Worm (Caenorhabditis elegans) whole organism, L2 larva: Measurements from ENCODE around the gene C03E10.1.

Source experiments
- C34F6.9 ChIP-seq: fragments of 150-350 bp; optimal IDR thresholded peaks from 2 replicates; lab custom pipeline; 2014; ENCODE audit warnings: missing biosample characterization, missing genetic modification characterization
- F13H6.1 ChIP-seq: sonication (generic microtip); optimal IDR thresholded peaks from 2 replicates; lab custom pipeline; 2016; ENCODE audit warnings: missing genetic modification characterization, missing compliant biosample characterization
- R02D3.7 ChIP-seq: fragments of 150-350 bp; optimal IDR thresholded peaks from 2 replicates; lab custom pipeline; 2014; ENCODE audit warnings: missing biosample characterization, missing genetic modification characterization
- aly-2 ChIP-seq: fragments of 150-350 bp; optimal IDR thresholded peaks from 2 replicates; lab custom pipeline; 2014; ENCODE audit warnings: missing biosample characterization, missing genetic modification characterization
- blmp-1 ChIP-seq: sonication (generic microtip); optimal IDR thresholded peaks from 2 replicates; lab custom pipeline; 2017; ENCODE audit warnings: missing genetic modification characterization, mild to moderate bottlenecking, missing compliant biosample characterization, antibody characterized with exemption, moderate library complexity; ENCODE audit not compliant: insufficient read depth
- ceh-82 ChIP-seq: fragments of 150-350 bp; optimal IDR thresholded peaks from 2 replicates; lab custom pipeline; 2014; ENCODE audit warnings: missing biosample characterization, missing genetic modification characterization
- crh-2 ChIP-seq: sonication (generic microtip); optimal IDR thresholded peaks from 2 replicates; lab custom pipeline; 2017; ENCODE audit warnings: missing biosample characterization, missing genetic modification characterization
- dmd-4 ChIP-seq: sonication (generic microtip); optimal IDR thresholded peaks from 2 replicates; lab custom pipeline; 2017; ENCODE audit warnings: missing biosample characterization, missing genetic modification characterization
- elt-1 ChIP-seq: fragments of 150-350 bp; optimal IDR thresholded peaks from 2 replicates; lab custom pipeline; 2014; ENCODE audit warnings: missing biosample characterization, missing genetic modification characterization
- fos-1 ChIP-seq: fragments of 150-350 bp; optimal IDR thresholded peaks from 2 replicates; lab custom pipeline; 2014; ENCODE audit warnings: missing biosample characterization, missing genetic modification characterization
- gmeb-1 ChIP-seq: fragments of 150-350 bp; optimal IDR thresholded peaks from 2 replicates; lab custom pipeline; 2014; ENCODE audit warnings: missing biosample characterization, missing genetic modification characterization
- lin-11 ChIP-seq: fragments of 150-350 bp; sonication (generic microtip); optimal IDR thresholded peaks from 2 replicates; lab custom pipeline; 2014; ENCODE audit warnings: missing biosample characterization, missing genetic modification characterization, inconsistent platforms, mixed read lengths
- lin-13 ChIP-seq: fragments of 150-350 bp; optimal IDR thresholded peaks from 2 replicates; lab custom pipeline; 2014; ENCODE audit warnings: missing biosample characterization, missing genetic modification reagents, missing genetic modification characterization
- lin-39 ChIP-seq: fragments of 150-350 bp; optimal IDR thresholded peaks from 2 replicates; lab custom pipeline; 2014; ENCODE audit warnings: missing biosample characterization, missing genetic modification reagents, missing genetic modification characterization
- lsy-2 ChIP-seq, 2 experiments: fragments of 150-350 bp in 1 of 2; sonication (generic microtip) in 1 of 2; optimal IDR thresholded peaks; 2 replicates each; lab custom pipeline; 2014 to 2017; ENCODE audit warnings: missing biosample characterization in 2 of 2, missing genetic modification characterization in 2 of 2
- mab-5 ChIP-seq: fragments of 150-350 bp; optimal IDR thresholded peaks from 2 replicates; lab custom pipeline; 2014; ENCODE audit warnings: missing biosample characterization, missing genetic modification characterization
- mbf-1 ChIP-seq: sonication (generic microtip); optimal IDR thresholded peaks from 2 replicates; lab custom pipeline; 2017; ENCODE audit warnings: missing biosample characterization, missing genetic modification characterization
- mdl-1 ChIP-seq, 2 experiments: fragments of 150-350 bp in 1 of 2; sonication (generic microtip) in 1 of 2; optimal IDR thresholded peaks; 2 replicates each; lab custom pipeline; 2017; ENCODE audit warnings: missing biosample characterization in 2 of 2, missing genetic modification characterization in 2 of 2
- nhr-10 ChIP-seq: sonication (generic microtip); optimal IDR thresholded peaks from 2 replicates; lab custom pipeline; 2017; ENCODE audit warnings: missing biosample characterization, missing genetic modification characterization
- nhr-11 ChIP-seq: fragments of 150-350 bp; optimal IDR thresholded peaks from 2 replicates; lab custom pipeline; 2014; ENCODE audit warnings: missing biosample characterization, missing genetic modification characterization
- nhr-12 ChIP-seq: fragments of 150-350 bp; optimal IDR thresholded peaks from 2 replicates; lab custom pipeline; 2014; ENCODE audit warnings: missing biosample characterization, missing genetic modification characterization
- nhr-129 ChIP-seq: fragments of 150-350 bp; optimal IDR thresholded peaks from 2 replicates; lab custom pipeline; 2014; ENCODE audit warnings: missing biosample characterization, missing genetic modification characterization
- nhr-21 ChIP-seq: fragments of 150-350 bp; optimal IDR thresholded peaks from 2 replicates; lab custom pipeline; 2014; ENCODE audit warnings: missing biosample characterization, missing genetic modification characterization
- nhr-23 ChIP-seq: fragments of 150-350 bp; optimal IDR thresholded peaks from 2 replicates; lab custom pipeline; 2014; ENCODE audit warnings: missing biosample characterization, missing genetic modification reagents, missing genetic modification characterization
- nhr-237 ChIP-seq: fragments of 150-350 bp; optimal IDR thresholded peaks from 2 replicates; lab custom pipeline; 2014; ENCODE audit warnings: missing biosample characterization, missing genetic modification characterization
- nhr-25 ChIP-seq: fragments of 150-350 bp; sonication (generic microtip); optimal IDR thresholded peaks from 3 replicates; lab custom pipeline; 2014; ENCODE audit warnings: missing biosample characterization, missing genetic modification characterization
- nhr-77 ChIP-seq: fragments of 150-350 bp; optimal IDR thresholded peaks from 2 replicates; lab custom pipeline; 2014; ENCODE audit warnings: missing biosample characterization, missing genetic modification characterization
- peb-1 ChIP-seq: fragments of 150-350 bp; optimal IDR thresholded peaks from 2 replicates; lab custom pipeline; 2014; ENCODE audit warnings: missing biosample characterization, missing genetic modification characterization
- sem-4 ChIP-seq: fragments of 150-350 bp; optimal IDR thresholded peaks from 2 replicates; lab custom pipeline; 2014; ENCODE audit warnings: missing biosample characterization, missing genetic modification reagents, missing genetic modification characterization
- sma-9 ChIP-seq, 2 experiments: fragments of 150-350 bp in 1 of 2; sonication (generic microtip) in 1 of 2; optimal IDR thresholded peaks; 2 replicates each; lab custom pipeline; 2014 to 2016; ENCODE audit warnings: missing genetic modification characterization in 2 of 2, mild to moderate bottlenecking in 1 of 2, missing biosample characterization in 1 of 2, missing compliant biosample characterization in 1 of 2, missing genetic modification reagents in 1 of 2, moderate library complexity in 1 of 2
- snpc-4 ChIP-seq: fragments of 150-350 bp; optimal IDR thresholded peaks from 2 replicates; lab custom pipeline; 2014; ENCODE audit warnings: missing biosample characterization, missing genetic modification characterization
- unc-39 ChIP-seq: fragments of 150-350 bp; optimal IDR thresholded peaks from 2 replicates; lab custom pipeline; 2014; ENCODE audit warnings: missing biosample characterization, missing genetic modification characterization
- unc-55 ChIP-seq: fragments of 150-350 bp; sonication (generic microtip); optimal IDR thresholded peaks from 3 replicates; lab custom pipeline; 2014; ENCODE audit warnings: missing biosample characterization, missing genetic modification reagents, missing genetic modification characterization
- unc-62 ChIP-seq: fragments of 150-350 bp; optimal IDR thresholded peaks from 2 replicates; lab custom pipeline; 2014; ENCODE audit warnings: missing biosample characterization, missing genetic modification reagents, missing genetic modification characterization
- ztf-1 ChIP-seq: fragments of 200-800 bp; sonication (Bioruptor generic); conservative IDR thresholded peaks from 2 replicates; pipeline ENCODE4 v1.3.6; 2022; ENCODE audit warnings: missing genetic modification characterization, missing compliant biosample characterization
- ztf-4 ChIP-seq: fragments of 150-350 bp; optimal IDR thresholded peaks from 2 replicates; lab custom pipeline; 2014; ENCODE audit warnings: missing biosample characterization, missing genetic modification characterization

C03E10.1 gene

DNA sequence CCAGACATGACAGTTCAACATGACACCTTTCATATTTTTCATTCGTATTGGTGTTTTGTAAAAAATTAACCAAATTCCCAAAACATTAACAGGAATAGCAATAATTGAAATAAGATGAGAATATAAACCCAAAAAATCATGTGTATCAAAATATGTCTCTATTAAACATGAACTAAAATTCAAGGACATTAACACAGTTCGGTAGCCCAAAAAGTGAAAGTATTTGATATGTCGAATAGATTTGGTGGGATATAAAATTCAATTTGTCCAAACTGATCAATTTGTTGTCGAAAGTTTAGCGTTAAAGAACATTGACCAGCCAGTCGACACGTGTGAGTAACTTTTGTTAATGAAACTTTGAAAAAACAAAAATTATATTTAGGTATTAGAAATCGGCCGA is 11.7 kb downstream of the C03E10.1 start, which contains the start of gene srh-46:
TSS of gene srh-46 (minus strand) at position 189 of the 400 bp plus-strand sequence.
- no peak for TF ChIP-seq nhr-11 (tag; lab: Kevin White, UChicago)
- no peak for TF ChIP-seq aly-2 (tag; lab: Kevin White, UChicago)
- no peak for TF ChIP-seq unc-62 (GFP tag; lab: Kevin White, UChicago)
- no peak for TF ChIP-seq nhr-129 (tag; lab: Kevin White, UChicago)
- TF ChIP-seq C34F6.9 (tag; lab: Kevin White, UChicago), result no peak
- TF ChIP-seq blmp-1 (tag; lab: Kevin White, UChicago), result peak; percentile 67
- TF ChIP-seq nhr-237, result no peak
- TF ChIP-seq nhr-77 (tag; lab: Kevin White, UChicago), result no peak

DNA sequence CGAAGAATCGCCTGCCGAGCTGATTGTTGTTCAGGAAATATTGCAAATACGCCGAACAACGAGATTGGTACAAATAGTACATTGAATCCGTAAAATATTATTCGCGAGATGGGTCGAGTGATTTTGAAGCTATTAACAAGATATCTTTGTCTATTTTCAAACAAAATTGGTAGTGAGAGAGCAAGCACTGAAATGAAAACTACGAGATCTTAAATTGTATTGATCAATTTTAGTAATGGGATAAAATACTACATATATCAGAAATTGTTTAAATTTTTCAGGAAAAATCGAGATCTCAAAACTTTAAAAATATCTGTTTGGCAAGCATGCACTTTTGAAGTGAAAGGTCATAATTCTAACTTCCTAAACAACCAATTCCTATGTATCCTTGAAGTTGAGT is 13.2 kb downstream of the C03E10.1 start:
- no peak for TF ChIP-seq mbf-1 (tag; lab: Kevin White, UChicago)
- no peak for TF ChIP-seq nhr-23 (tag; lab: Kevin White, UChicago)
- TF ChIP-seq dmd-4, result no peak
- no peak for TF ChIP-seq sem-4
- no peak for TF ChIP-seq lsy-2 (tag; optimal IDR thresholded peaks at IDR 0.05; lab: Kevin White, UChicago)
- TF ChIP-seq elt-1 (tag; lab: Kevin White, UChicago), result no peak
- TF ChIP-seq snpc-4, result no peak
- TF ChIP-seq nhr-12 (tag; lab: Kevin White, UChicago), result no peak
- TF ChIP-seq blmp-1 (tag; lab: Kevin White, UChicago), result no peak
- no peak for TF ChIP-seq unc-39 (tag; lab: Kevin White, UChicago)
- TF ChIP-seq nhr-11 (tag; lab: Kevin White, UChicago), result no peak
- no peak for TF ChIP-seq mdl-1 (tag; optimal IDR thresholded peaks at IDR 0.05; lab: Kevin White, UChicago)

- TF ChIP-seq crh-2 (no peak), peb-1 (tag; lab: Kevin White, UChicago) (no peak), elt-1 (tag; lab: Kevin White, UChicago) (no peak), ztf-4 (tag; lab: Kevin White, UChicago) (no peak), ztf-1 (GFP tag; lab: Robert Waterston, UW) (no peak), blmp-1 (tag; lab: Kevin White, UChicago) (no peak), dmd-4 (no peak), unc-62 (GFP tag; lab: Kevin White, UChicago) (no peak), lin-11 (tag; lab: Kevin White, UChicago) (no peak), aly-2 (tag; lab: Kevin White, UChicago) (no peak), nhr-21 (tag; lab: Kevin White, UChicago) (no peak), nhr-11 (tag; lab: Kevin White, UChicago) (no peak), nhr-10 (tag; lab: Kevin White, UChicago) (no peak), unc-55 (GFP tag; lab: Kevin White, UChicago) (no peak), R02D3.7 (tag; lab: Kevin White, UChicago) (no peak), C34F6.9 (tag; lab: Kevin White, UChicago) (no peak), nhr-25 (tag; lab: Kevin White, UChicago) (no peak)
Observed at ce11 chrV:11304879-11305278, 13.9 kb downstream of the C03E10.1 start, which contains the start of gene srh-45. Gene srh-45 (minus strand): TSS chrV:11304979.

- TF ChIP-seq C34F6.9 (tag; lab: Kevin White, UChicago) (peak; percentile 1), nhr-11 (tag; lab: Kevin White, UChicago) (no peak), sma-9 (GFP tag; optimal IDR thresholded peaks at IDR 0.05; lab: Kevin White, UChicago) (peak; percentile 48), sma-9 (tag; optimal IDR thresholded peaks at IDR 0.05; lab: Kevin White, UChicago) (no peak), ceh-82 (tag; lab: Kevin White, UChicago) (no peak), F13H6.1 (tag; lab: Kevin White, UChicago) (peak; percentile 55), gmeb-1 (tag; lab: Kevin White, UChicago) (no peak), mab-5 (peak; percentile 65), lin-13 (GFP tag; lab: Kevin White, UChicago) (no peak), fos-1 (tag; lab: Kevin White, UChicago) (no peak), lin-39 (tag; lab: Kevin White, UChicago) (no peak), nhr-237 (no peak)
Observed at ce11 chrV:11307781-11308180, 16.8 kb downstream of the C03E10.1 start.
